Fruit fly (Drosophila melanogaster) S2 (cell line): Measurements from ENCODE around the gene CG10555.

Source experiments
- CG8478 ChIP-seq: fragments of >200 bp; optimal IDR thresholded peaks from 2 replicates; lab custom pipeline; 2018
- CTCF ChIP-seq, 2 experiments: fragments of >200 bp; optimal IDR thresholded peaks; 2 replicates each; lab custom pipeline; 2018

CG10555 gene

dm6 chrX:8444279-8444678 is 45.5 kb downstream of the CG10555 start:
- no peak for TF ChIP-seq CG8478 (lab: Kevin White, UChicago)
- TF ChIP-seq CTCF (optimal IDR thresholded peaks at IDR 0.05; lab: Kevin White, UChicago) = no peak

DNA sequence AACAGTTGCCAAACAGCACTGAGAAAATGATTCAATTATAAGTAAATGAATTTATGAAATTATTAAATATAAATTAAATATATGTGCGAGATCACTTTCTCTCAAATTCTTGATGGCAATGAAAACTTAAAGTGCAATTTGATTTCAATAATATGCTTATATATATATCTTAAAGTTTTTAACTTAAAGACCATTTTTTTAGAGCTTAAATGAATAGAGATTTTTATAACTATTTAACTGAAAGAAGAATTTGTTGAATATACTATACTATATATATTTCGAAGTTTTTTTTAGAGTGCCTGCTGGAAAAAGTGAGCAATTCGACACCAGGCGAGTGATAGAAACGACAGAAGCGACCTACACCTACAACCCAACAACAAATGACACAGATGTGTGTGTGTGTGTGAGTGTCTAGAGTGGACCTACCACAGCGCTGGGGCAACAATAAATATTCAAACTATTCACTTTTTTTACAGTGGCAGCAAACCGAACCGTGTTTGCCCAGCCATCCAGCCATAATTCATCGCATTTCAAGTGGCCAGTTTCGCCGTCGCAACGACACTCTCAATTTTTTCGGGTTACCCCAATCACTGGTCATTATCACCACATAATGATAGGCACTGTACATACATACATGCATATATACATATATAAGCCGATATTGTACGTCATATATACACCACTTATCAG is 46.3 kb downstream of the CG10555 start:
- TF ChIP-seq CG8478 (lab: Kevin White, UChicago) = no peak
- TF ChIP-seq CTCF (optimal IDR thresholded peaks at IDR 0.05; lab: Kevin White, UChicago) = no peak

DNA sequence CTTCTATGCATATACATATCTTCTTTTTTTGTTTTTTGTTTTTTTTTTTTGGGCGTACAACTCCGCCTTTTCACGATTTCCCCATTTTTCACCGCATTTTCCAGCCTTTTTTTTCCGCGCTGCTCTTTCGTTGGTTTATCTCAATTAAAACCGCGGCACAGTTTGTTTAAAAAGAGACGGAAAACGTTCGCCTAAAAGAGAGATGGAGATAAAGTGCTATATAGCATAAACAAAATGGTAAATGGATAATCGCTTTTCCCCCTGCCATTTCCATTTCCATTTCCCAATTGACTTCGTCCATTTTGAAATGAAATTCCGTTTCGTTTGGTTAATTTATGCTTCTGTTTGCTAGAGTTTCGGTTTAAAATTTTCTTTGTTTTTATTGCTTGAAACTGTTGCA is 48.4 kb downstream of the CG10555 start:
- TF ChIP-seq CG8478 (lab: Kevin White, UChicago) (no peak), CTCF (optimal IDR thresholded peaks at IDR 0.05; lab: Kevin White, UChicago) (no peak)

dm6 chrX:8448171-8448570 is 49.4 kb downstream of the CG10555 start:
- TF ChIP-seq CTCF (optimal IDR thresholded peaks at IDR 0.05; lab: Kevin White, UChicago) (peak; percentile 11 to 23), CG8478 (lab: Kevin White, UChicago) (no peak)

DNA sequence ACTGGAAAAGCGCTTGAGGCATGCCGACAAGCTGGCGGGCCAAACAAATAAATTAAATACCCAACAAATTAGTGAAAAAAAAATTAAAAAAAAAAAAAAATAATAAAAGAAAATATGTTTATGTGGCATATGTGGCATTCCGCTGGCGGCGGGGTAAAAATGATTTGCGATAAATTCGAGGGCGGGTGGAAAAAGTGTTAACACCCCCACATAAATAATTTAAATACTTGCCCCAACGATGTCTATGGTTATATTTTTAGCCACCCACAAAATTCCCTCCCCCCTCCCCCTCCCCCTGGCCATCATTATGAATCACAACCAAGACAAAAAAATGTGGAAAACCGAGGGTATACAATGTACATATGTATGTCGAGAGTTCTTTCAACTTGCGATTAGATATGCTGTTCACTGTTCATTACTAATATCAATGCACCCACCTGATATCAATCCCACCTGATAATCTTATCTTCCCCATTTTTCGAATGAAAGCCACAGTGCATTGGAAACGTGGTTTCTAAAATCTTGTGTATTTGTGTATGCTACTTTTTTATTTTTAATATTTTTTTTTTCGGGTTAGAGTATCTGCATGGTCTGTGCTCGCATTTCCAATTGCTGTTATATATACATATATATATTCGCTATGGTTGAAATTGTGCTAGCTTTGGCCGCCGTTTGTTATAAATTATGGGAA is 51.6 kb downstream of the CG10555 start:
- no peak for TF ChIP-seq CTCF (optimal IDR thresholded peaks at IDR 0.05; lab: Kevin White, UChicago)
- TF ChIP-seq CG8478 (lab: Kevin White, UChicago) = no peak

DNA sequence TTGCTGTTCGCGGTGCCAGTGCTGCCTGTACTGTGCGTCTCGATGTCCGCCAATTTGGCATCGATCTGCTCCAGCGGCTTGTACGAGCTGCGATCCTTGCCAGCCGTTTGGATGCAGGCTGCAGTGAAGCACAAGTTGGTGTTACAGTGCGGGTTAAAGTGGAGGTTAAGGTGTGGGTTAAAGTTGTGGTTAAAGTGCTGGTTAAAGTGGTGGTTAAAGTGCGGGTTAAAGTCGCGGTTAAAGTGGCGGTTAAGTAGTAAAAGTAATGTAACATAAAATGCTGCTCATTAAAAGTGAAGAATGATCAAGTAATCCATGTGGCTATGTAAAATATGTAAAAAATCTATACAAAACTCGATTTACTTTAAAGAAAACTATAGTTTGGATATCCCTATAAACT is 53.4 kb downstream of the CG10555 start:
- TF ChIP-seq CG8478 (lab: Kevin White, UChicago) (no peak), CTCF (optimal IDR thresholded peaks at IDR 0.05; lab: Kevin White, UChicago) (no peak)
